Fruit fly (Drosophila melanogaster) whole organism, embryonic: ENCODE data around the gene Pgd.
A peak's percentile ranks its signal among the peaks of the same experiment; 100 is the strongest.

Source experiments
- Abd-B ChIP-seq: fragments of 200-800 bp; sonication (Bioruptor generic); optimal IDR thresholded peaks from 2 replicates; lab custom pipeline; 2018; ENCODE audit warnings: missing biosample characterization, mild to moderate bottlenecking, missing genetic modification characterization, moderate library complexity
- Asciz ChIP-seq: fragments of 200-800 bp; sonication (Bioruptor generic); optimal IDR thresholded peaks from 2 replicates; lab custom pipeline; 2017; ENCODE audit warnings: missing biosample characterization, mild to moderate bottlenecking, missing genetic modification characterization, missing genetic modification reagents
- CG10147 ChIP-seq: fragments of 200-800 bp; sonication (Bioruptor generic); optimal IDR thresholded peaks from 2 replicates; lab custom pipeline; 2019; ENCODE audit warnings: missing biosample characterization, mild to moderate bottlenecking, missing genetic modification characterization, moderate library complexity
- CG10209 ChIP-seq: fragments of 200-800 bp; sonication (Bioruptor generic); optimal IDR thresholded peaks from 3 replicates; lab custom pipeline; 2017; ENCODE audit warnings: missing biosample characterization, mild to moderate bottlenecking, missing genetic modification characterization, missing genetic modification reagents
- CG10959 ChIP-seq: fragments of 200-800 bp; sonication (Bioruptor generic); IDR thresholded peaks from 2 replicates; pipeline ENCODE4 v1.3.6; 2022; ENCODE audit warnings: missing biosample characterization, missing genetic modification characterization
- CG11695 ChIP-seq: fragments of 200-800 bp; sonication (Bioruptor generic); IDR thresholded peaks from 3 replicates; pipeline ENCODE4 v1.3.6; 2022; ENCODE audit warnings: missing biosample characterization, missing genetic modification characterization
- CG12104 ChIP-seq: fragments of 200-800 bp; sonication (Bioruptor generic); optimal IDR thresholded peaks from 3 replicates; lab custom pipeline; 2016; ENCODE audit warnings: missing biosample characterization, missing genetic modification characterization
- CG15011 ChIP-seq: fragments of 200-800 bp; sonication (Bioruptor generic); optimal IDR thresholded peaks from 3 replicates; lab custom pipeline; 2018; ENCODE audit warnings: missing biosample characterization, mild to moderate bottlenecking, missing genetic modification characterization
- CG15601 ChIP-seq: fragments of 200-800 bp; sonication (Bioruptor generic); optimal IDR thresholded peaks from 3 replicates; lab custom pipeline; 2019; ENCODE audit warnings: missing biosample characterization, mild to moderate bottlenecking, missing genetic modification characterization, moderate library complexity
- CG16779 ChIP-seq: fragments of 200-800 bp; sonication (Bioruptor generic); IDR thresholded peaks from 2 replicates; pipeline ENCODE4 v1.3.6; 2022; ENCODE audit warnings: missing biosample characterization, missing genetic modification characterization
- CG17829 ChIP-seq: fragments of 200-800 bp; optimal IDR thresholded peaks from 2 replicates; lab custom pipeline; 2019; ENCODE audit warnings: missing biosample characterization, mild to moderate bottlenecking, missing genetic modification characterization, moderate library complexity
- CG2678 ChIP-seq: fragments of 200-800 bp; sonication (Bioruptor generic); optimal IDR thresholded peaks from 3 replicates; lab custom pipeline; 2019; ENCODE audit warnings: missing biosample characterization, mild to moderate bottlenecking, missing genetic modification characterization, moderate library complexity
- CG31365 ChIP-seq: fragments of 200-800 bp; sonication (Bioruptor generic); optimal IDR thresholded peaks from 2 replicates; lab custom pipeline; 2018; ENCODE audit warnings: missing biosample characterization, mild to moderate bottlenecking, missing genetic modification characterization
- CG42726 ChIP-seq: fragments of 200-800 bp; sonication (Bioruptor generic); IDR thresholded peaks from 2 replicates; pipeline ENCODE4 v1.3.6; 2022; ENCODE audit warnings: missing biosample characterization, missing genetic modification characterization; ENCODE audit not compliant: partially characterized antibody
- CG4328 ChIP-seq: fragments of 200-800 bp; sonication (Bioruptor generic); optimal IDR thresholded peaks from 3 replicates; lab custom pipeline; 2017; ENCODE audit warnings: missing biosample characterization, missing genetic modification reagents, missing genetic modification characterization
- CG4360 ChIP-seq: fragments of 200-800 bp; sonication (Bioruptor generic); IDR thresholded peaks from 2 replicates; pipeline ENCODE4 v1.3.6; 2022; ENCODE audit warnings: missing biosample characterization, missing genetic modification characterization
- CG4617 ChIP-seq: fragments of 200-800 bp; sonication (Bioruptor generic); optimal IDR thresholded peaks from 3 replicates; lab custom pipeline; 2016; ENCODE audit warnings: missing biosample characterization, missing genetic modification characterization, borderline replicate concordance
- CG6175 ChIP-seq: fragments of 200-800 bp; sonication (Bioruptor generic); IDR thresholded peaks from 3 replicates; pipeline ENCODE4 v1.3.6; 2022; ENCODE audit warnings: missing biosample characterization, missing genetic modification characterization
- CG6813 ChIP-seq: fragments of 200-800 bp; sonication (Bioruptor generic); optimal IDR thresholded peaks from 2 replicates; lab custom pipeline; 2017; ENCODE audit warnings: missing biosample characterization, missing genetic modification characterization, mild to moderate bottlenecking, moderate library complexity, missing genetic modification reagents
- CG8290 ChIP-seq, 3 experiments: fragments of 200-800 bp; sonication (Bioruptor generic); optimal IDR thresholded peaks; 2 replicates each; lab custom pipeline; 2016 to 2019; ENCODE audit warnings: missing biosample characterization in 3 of 3, missing genetic modification characterization in 3 of 3, mild to moderate bottlenecking in 2 of 3, moderate library complexity in 1 of 3
- CG8359 ChIP-seq: fragments of 200-800 bp; sonication (Bioruptor generic); optimal IDR thresholded peaks from 2 replicates; lab custom pipeline; 2017; ENCODE audit warnings: missing biosample characterization, mild to moderate bottlenecking, missing genetic modification characterization, borderline replicate concordance
- CG8944 ChIP-seq: fragments of 200-800 bp; sonication (Bioruptor generic); optimal IDR thresholded peaks from 3 replicates; lab custom pipeline; 2016; ENCODE audit warnings: missing biosample characterization, missing genetic modification characterization
- CG9437 ChIP-seq: fragments of 200-800 bp; sonication (Bioruptor generic); optimal IDR thresholded peaks from 2 replicates; lab custom pipeline; 2018; ENCODE audit warnings: missing biosample characterization, mild to moderate bottlenecking, missing genetic modification characterization
- CHES-1-like ChIP-seq: fragments of 200-800 bp; sonication (Bioruptor generic); optimal IDR thresholded peaks from 2 replicates; lab custom pipeline; 2016; ENCODE audit warnings: missing biosample characterization, missing genetic modification characterization
- Elba2 ChIP-seq: fragments of 200-800 bp; sonication (Bioruptor generic); optimal IDR thresholded peaks from 3 replicates; lab custom pipeline; 2016; ENCODE audit warnings: missing biosample characterization, missing genetic modification characterization
- Fer1 ChIP-seq: fragments of 200-800 bp; sonication (Bioruptor generic); optimal IDR thresholded peaks from 2 replicates; lab custom pipeline; 2017; ENCODE audit warnings: missing biosample characterization, mild to moderate bottlenecking, missing genetic modification characterization
- H15 ChIP-seq: fragments of 200-800 bp; sonication (Bioruptor generic); IDR thresholded peaks from 3 replicates; pipeline ENCODE4 v1.3.6; 2022; ENCODE audit warnings: missing biosample characterization, missing genetic modification characterization
- HLHmδ ChIP-seq: fragments of 200-800 bp; sonication (Bioruptor generic); optimal IDR thresholded peaks from 2 replicates; lab custom pipeline; 2018; ENCODE audit warnings: missing biosample characterization, mild to moderate bottlenecking, missing genetic modification characterization, moderate library complexity
- Pdp1 ChIP-seq, 2 experiments: fragments of 200-800 bp; sonication (Bioruptor generic); optimal IDR thresholded peaks; 3 replicates each; lab custom pipeline; 2016; ENCODE audit warnings: missing biosample characterization in 2 of 2, missing genetic modification characterization in 2 of 2, mild to moderate bottlenecking in 1 of 2, moderate library complexity in 1 of 2
- Sry-δ ChIP-seq: fragments of 200-800 bp; sonication (Bioruptor generic); optimal IDR thresholded peaks from 2 replicates; lab custom pipeline; 2016; ENCODE audit warnings: missing biosample characterization, missing genetic modification characterization
- Taf1 ChIP-seq: fragments of 200-800 bp; sonication (Bioruptor generic); IDR thresholded peaks from 2 replicates; pipeline ENCODE4 v1.3.6; 2022; ENCODE audit warnings: missing biosample characterization, missing genetic modification characterization
- Usf ChIP-seq: fragments of 200-800 bp; sonication (Bioruptor generic); optimal IDR thresholded peaks from 2 replicates; lab custom pipeline; 2017; ENCODE audit warnings: missing genotype, missing biosample characterization, missing genetic modification characterization
- bbx ChIP-seq: fragments of 200-800 bp; sonication (Bioruptor generic); IDR thresholded peaks from 2 replicates; pipeline ENCODE4 v1.3.6; 2022; ENCODE audit warnings: missing biosample characterization, missing genetic modification characterization; ENCODE audit not compliant: partially characterized antibody
- ci ChIP-seq: fragments of 200-800 bp; sonication (Bioruptor generic); IDR thresholded peaks from 3 replicates; pipeline ENCODE4 v1.3.6; 2022; ENCODE audit warnings: missing biosample characterization, missing genetic modification characterization
- eyg ChIP-seq: fragments of 200-800 bp; sonication (Bioruptor generic); optimal IDR thresholded peaks from 3 replicates; lab custom pipeline; 2016; ENCODE audit warnings: missing biosample characterization, missing genetic modification characterization
- gcm2 ChIP-seq: fragments of 200-800 bp; sonication (Bioruptor generic); optimal IDR thresholded peaks from 2 replicates; lab custom pipeline; 2016; ENCODE audit warnings: missing biosample characterization, missing genetic modification characterization
- h ChIP-seq: fragments of >200 bp; optimal IDR thresholded peaks from 2 replicates; lab custom pipeline; 2017
- knrl ChIP-seq: fragments of 200-800 bp; sonication (Bioruptor generic); IDR thresholded peaks from 3 replicates; pipeline ENCODE4 v1.3.6; 2022; ENCODE audit warnings: missing biosample characterization, missing genetic modification characterization; ENCODE audit not compliant: partially characterized antibody
- mam ChIP-seq: fragments of 200-800 bp; sonication (Bioruptor generic); optimal IDR thresholded peaks from 3 replicates; lab custom pipeline; 2016; ENCODE audit warnings: missing biosample characterization, missing genetic modification characterization
- nau ChIP-seq: fragments of 200-800 bp; sonication (Bioruptor generic); optimal IDR thresholded peaks from 3 replicates; lab custom pipeline; 2017; ENCODE audit warnings: missing biosample characterization, mild to moderate bottlenecking, missing genetic modification characterization, missing genetic modification reagents
- pho ChIP-seq: fragments of 200-800 bp; sonication (Bioruptor generic); optimal IDR thresholded peaks from 2 replicates; lab custom pipeline; 2016; ENCODE audit warnings: missing biosample characterization, missing genetic modification characterization
- phol ChIP-seq: fragments of 200-800 bp; sonication (Bioruptor generic); optimal IDR thresholded peaks from 3 replicates; lab custom pipeline; 2018; ENCODE audit warnings: missing biosample characterization, mild to moderate bottlenecking, missing genetic modification characterization, moderate library complexity
- run ChIP-seq: fragments of 200-800 bp; sonication (Bioruptor generic); optimal IDR thresholded peaks from 3 replicates; lab custom pipeline; 2018; ENCODE audit warnings: missing biosample characterization, mild to moderate bottlenecking, missing genetic modification characterization
- salm ChIP-seq: fragments of 200-800 bp; sonication (Bioruptor generic); optimal IDR thresholded peaks from 2 replicates; lab custom pipeline; 2018; ENCODE audit warnings: missing biosample characterization, mild to moderate bottlenecking, missing genetic modification characterization
- sc ChIP-seq, 3 experiments: fragments of >200 bp in 2 of 3; fragments of 200-800 bp in 1 of 3; sonication (Bioruptor generic) in 1 of 3; optimal IDR thresholded peaks; 2 replicates in 2 of 3; 3 replicates in 1 of 3; lab custom pipeline; 2017; ENCODE audit warnings: mild to moderate bottlenecking in 1 of 3, missing biosample characterization in 1 of 3, missing genetic modification characterization in 1 of 3, missing genetic modification reagents in 1 of 3
- sens-2 ChIP-seq: fragments of 200-800 bp; sonication (Bioruptor generic); IDR thresholded peaks from 2 replicates; pipeline ENCODE4 v1.3.6; 2022; ENCODE audit warnings: missing biosample characterization, missing genetic modification characterization
- seq ChIP-seq: fragments of 200-800 bp; sonication (Bioruptor generic); IDR thresholded peaks from 2 replicates; pipeline ENCODE4 v1.3.6; 2022; ENCODE audit warnings: missing biosample characterization, missing genetic modification characterization
- sisA ChIP-seq: fragments of 200-800 bp; sonication (Bioruptor generic); IDR thresholded peaks from 2 replicates; pipeline ENCODE4 v1.3.6; 2022; ENCODE audit warnings: missing biosample characterization, missing genetic modification characterization
- trh ChIP-seq: fragments of 200-800 bp; sonication (Bioruptor generic); optimal IDR thresholded peaks from 2 replicates; lab custom pipeline; 2016; ENCODE audit warnings: missing biosample characterization, missing genetic modification characterization
- zf30C ChIP-seq: fragments of 200-800 bp; sonication (Bioruptor generic); optimal IDR thresholded peaks from 3 replicates; lab custom pipeline; 2018; ENCODE audit warnings: missing biosample characterization, mild to moderate bottlenecking, missing genetic modification characterization

Gene Pgd

DNA sequence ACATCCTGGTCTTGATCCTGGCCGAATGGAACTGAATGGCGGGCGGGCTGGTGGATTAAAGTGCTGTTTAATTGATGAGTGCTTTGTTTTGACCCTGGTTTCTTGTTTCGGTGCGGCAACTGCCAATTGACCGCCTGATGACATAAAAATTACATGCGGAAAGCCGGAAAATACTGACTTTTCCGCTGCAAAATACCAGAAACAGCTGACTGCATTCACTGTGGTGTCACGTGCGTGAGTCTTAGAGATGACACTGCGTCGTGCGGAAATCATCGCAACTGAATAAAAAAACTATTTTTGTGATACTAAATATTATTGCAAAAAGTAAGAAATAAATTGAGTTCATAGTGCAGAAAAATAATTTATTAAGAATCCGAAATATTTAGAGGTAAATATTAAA, 4.5 kb downstream of the Pgd start, which contains the start of gene bcn92 (continued):
- TF ChIP-seq CG10147 (GFP tag; lab: Kevin White, UChicago) (peak; percentile 29), nau (GFP tag; lab: Kevin White, UChicago) (no peak), CG4360 (GFP tag; lab: Robert Waterston, UW) (no peak), Usf (peak; percentile 35), phol (tag; lab: Kevin White, UChicago) (peak; percentile 5), CG11695 (GFP tag; lab: Robert Waterston, UW) (no peak), H15 (GFP tag; lab: Robert Waterston, UW) (peak; percentile 42; the same call in 1 of the 3 replicates), CG15011 (GFP tag; lab: Kevin White, UChicago) (no peak), CG8290 (GFP tag; optimal IDR thresholded peaks at IDR 0.05; lab: Kevin White, UChicago) (peak; percentile 37), CG8290 (tag; optimal IDR thresholded peaks at IDR 0.05; lab: Kevin White, UChicago) (peak in 1 of 2 experiments; percentile 56), CG6813 (GFP tag; lab: Kevin White, UChicago) (no peak), sc (optimal IDR thresholded peaks at IDR 0.05; lab: Kevin White, UChicago) (no peak), sc (GFP tag; optimal IDR thresholded peaks at IDR 0.05; lab: Kevin White, UChicago) (no peak), run (no peak), knrl (GFP tag; lab: Robert Waterston, UW) (peak; percentile 94), CG2678 (peak; percentile 42), mam (GFP tag; lab: Kevin White, UChicago) (peak; percentile 54), seq (GFP tag; lab: Robert Waterston, UW) (no peak), CG8359 (GFP tag; lab: Kevin White, UChicago) (no peak), bbx (GFP tag; lab: Robert Waterston, UW) (peak; percentile 97), HLHmδ (GFP tag; lab: Kevin White, UChicago) (peak; percentile 4), CG4328 (GFP tag; lab: Kevin White, UChicago) (no peak), Abd-B (GFP tag; lab: Kevin White, UChicago) (peak; percentile 7), Fer1 (peak; percentile 37), CG4617 (GFP tag; lab: Kevin White, UChicago) (peak; percentile 24), Taf1 (GFP tag; lab: Robert Waterston, UW) (no peak), CG6175 (no peak), salm (tag; lab: Kevin White, UChicago) (no peak), CG17829 (peak; percentile 61), CG8944 (GFP tag; lab: Kevin White, UChicago) (no peak), CG31365 (tag; lab: Kevin White, UChicago) (no peak), Sry-δ (peak; percentile 90), CG9437 (GFP tag; lab: Kevin White, UChicago) (no peak), eyg (GFP tag; lab: Kevin White, UChicago) (no peak), Asciz (GFP tag; lab: Kevin White, UChicago) (no peak), CG15601 (peak; percentile 20), zf30C (GFP tag; lab: Kevin White, UChicago) (no peak), sens-2 (GFP tag; lab: Robert Waterston, UW) (no peak), CG16779 (GFP tag; lab: Robert Waterston, UW) (no peak), pho (peak; percentile 35), trh (GFP tag; lab: Kevin White, UChicago) (no peak), CG12104 (no peak), ci (GFP tag; lab: Robert Waterston, UW) (peak; percentile 35; the same call in 1 of the 3 replicates), gcm2 (GFP tag; lab: Kevin White, UChicago) (no peak), Elba2 (GFP tag; lab: Kevin White, UChicago) (peak; percentile 92), h (lab: Kevin White, UChicago) (no peak), sisA (peak; percentile 42; the same call in 1 of the 2 replicates), CG10209 (GFP tag; lab: Kevin White, UChicago) (peak; percentile 19), Pdp1 (GFP tag; optimal IDR thresholded peaks at IDR 0.05; lab: Kevin White, UChicago) (peak; percentile 46 to 90), CG42726 (GFP tag; lab: Robert Waterston, UW) (peak; percentile 92), CG10959 (GFP tag; lab: Robert Waterston, UW) (no peak), CHES-1-like (GFP tag; lab: Kevin White, UChicago) (peak; percentile 29)
